Fruit fly (Drosophila melanogaster) whole organism, prepupa: ENCODE results near the gene CG17242.

Source experiments
- CG11294 ChIP-seq: fragments of 200-800 bp; sonication (Bioruptor generic); IDR thresholded peaks from 2 replicates; pipeline ENCODE4 v1.3.6; 2022; ENCODE audit warnings: missing biosample characterization, missing genetic modification characterization
- CG6163 ChIP-seq: fragments of 200-800 bp; sonication (Bioruptor generic); IDR thresholded peaks from 3 replicates; pipeline ENCODE4 v1.3.6; 2022; ENCODE audit warnings: missing biosample characterization, missing genetic modification characterization
- CG8319 ChIP-seq: fragments of 200-800 bp; sonication (Bioruptor generic); optimal IDR thresholded peaks from 3 replicates; lab custom pipeline; 2016; ENCODE audit warnings: missing biosample characterization, missing genetic modification characterization
- Eip93F ChIP-seq: fragments of 200-800 bp; sonication (Bioruptor generic); optimal IDR thresholded peaks from 2 replicates; lab custom pipeline; 2016; ENCODE audit warnings: missing biosample characterization, mild to moderate bottlenecking, missing genetic modification characterization
- cyc ChIP-seq: fragments of 200-800 bp; sonication (Bioruptor generic); optimal IDR thresholded peaks from 3 replicates; lab custom pipeline; 2016; ENCODE audit warnings: missing biosample characterization, missing genetic modification characterization
- dac ChIP-seq: fragments of 200-800 bp; sonication (Bioruptor generic); optimal IDR thresholded peaks from 2 replicates; lab custom pipeline; 2017; ENCODE audit warnings: missing biosample characterization, mild to moderate bottlenecking, missing genetic modification characterization
- dsx ChIP-seq: fragments of 200-800 bp; optimal IDR thresholded peaks from 3 replicates; lab custom pipeline; 2019; ENCODE audit warnings: missing biosample characterization, mild to moderate bottlenecking, missing genetic modification characterization, moderate library complexity; ENCODE audit not compliant: poor library complexity, severe bottlenecking
- fkh ChIP-seq: fragments of 200-800 bp; sonication (Bioruptor generic); optimal IDR thresholded peaks from 3 replicates; lab custom pipeline; 2017; ENCODE audit warnings: missing biosample characterization, mild to moderate bottlenecking, missing genetic modification characterization, moderate library complexity
- lz ChIP-seq: fragments of 200-800 bp; sonication (Bioruptor generic); optimal IDR thresholded peaks from 3 replicates; lab custom pipeline; 2016; ENCODE audit warnings: missing biosample characterization, missing genetic modification characterization

DNA sequence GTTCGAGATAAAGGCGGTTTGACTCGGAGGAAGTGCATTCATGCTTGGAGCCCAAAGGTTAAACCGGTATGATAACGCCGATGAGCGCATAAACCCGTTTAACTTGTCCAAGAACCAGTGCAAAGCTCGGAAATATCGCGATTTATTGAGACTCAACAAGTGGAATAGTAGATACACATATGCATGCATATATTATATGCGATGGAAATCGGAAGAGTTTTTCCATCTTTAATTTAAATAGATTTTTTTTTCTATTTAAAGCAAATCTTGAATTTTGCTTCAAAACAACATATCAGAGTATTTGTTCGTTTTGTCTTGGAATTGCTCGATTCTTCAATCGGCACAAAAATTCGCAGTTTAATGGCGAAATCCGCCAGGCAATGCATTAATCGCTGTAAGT, 46.6 kb downstream of the CG17242 start:
- TF ChIP-seq CG8319 (GFP tag; lab: Kevin White, UChicago), result no peak
- no peak for TF ChIP-seq dac (GFP tag; lab: Kevin White, UChicago)
- no peak for TF ChIP-seq fkh (GFP tag; lab: Kevin White, UChicago)
- no peak for TF ChIP-seq cyc (GFP tag; lab: Kevin White, UChicago)
- no peak for TF ChIP-seq Eip93F (GFP tag; lab: Kevin White, UChicago)
- TF ChIP-seq lz (GFP tag; lab: Kevin White, UChicago), result no peak
- TF ChIP-seq CG11294, result no peak
- TF ChIP-seq dsx (GFP tag; lab: Kevin White, UChicago), result peak; percentile 8
- TF ChIP-seq CG6163 (GFP tag; lab: Robert Waterston, UW), result peak; percentile 41; the same call in 1 of the 3 replicates
